Worm (Caenorhabditis elegans): ENCODE measurements around the gene ZK596.2.

The ZK596.2 gene

DNA sequence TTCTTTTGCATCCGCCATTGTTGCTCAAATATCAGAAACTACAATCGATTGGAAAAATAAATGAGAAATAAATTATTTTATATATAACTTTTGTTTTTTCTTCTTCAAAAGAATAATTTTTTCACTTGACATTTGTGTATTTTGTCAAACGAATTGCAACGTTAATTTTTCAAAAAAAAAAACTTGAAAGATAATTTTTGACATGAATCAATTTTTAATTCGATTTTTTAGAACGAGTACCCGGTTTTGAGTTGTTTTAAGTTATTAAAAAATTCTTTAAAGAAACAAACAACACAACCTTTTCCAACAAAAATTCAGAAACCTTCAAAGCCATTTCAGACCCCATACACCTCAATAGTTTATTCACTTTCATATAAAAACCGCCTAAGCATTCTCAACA, 24.8 kb downstream of the ZK596.2 start, which contains the start of gene F13E9.5:
Gene F13E9.5 (minus strand): TSS at position 101 of the 400 bp plus-strand sequence.
- TF ChIP-seq efl-1 (GFP tag; optimal IDR thresholded peaks at IDR 0.05) (no peak), B0019.2 (GFP tag; conservative IDR thresholded peaks at IDR 0.05) (no peak), aptf-3 (GFP tag; IDR thresholded peaks at IDR 0.05) (no peak), K12H6.12 (tag; optimal IDR thresholded peaks at IDR 0.05) (no peak)

DNA sequence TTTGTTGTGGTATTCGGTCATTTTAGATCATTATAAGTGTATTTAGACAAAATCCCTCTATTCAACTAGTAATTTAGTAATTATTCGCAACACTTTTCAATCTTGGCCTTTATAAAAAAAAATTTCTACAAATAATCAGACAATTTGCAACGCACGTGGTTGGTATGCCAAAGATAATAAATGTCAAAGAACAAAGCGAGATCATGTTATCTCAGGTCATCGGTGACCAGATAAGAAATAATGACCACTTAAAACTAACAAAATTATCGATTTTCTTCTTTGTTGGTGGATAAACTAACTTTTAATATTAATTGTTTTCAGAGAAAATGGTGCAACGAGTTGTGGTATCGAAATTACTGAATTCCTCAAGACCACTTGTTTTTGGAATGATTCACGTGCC, 27.9 kb downstream of the ZK596.2 start, which contains the start of gene F13E9.13:
Gene F13E9.13 (plus strand): TSS at position 317 of the 400 bp plus-strand sequence.
- TF ChIP-seq bed-2 (GFP tag; IDR thresholded peaks at IDR 0.05) (no peak), zfh-2 (GFP tag; conservative IDR thresholded peaks at IDR 0.05) (no peak), madf-10 (tag; optimal IDR thresholded peaks at IDR 0.05) (no peak), him-1 (tag; optimal IDR thresholded peaks at IDR 0.05) (no peak), ceh-91 (GFP tag; IDR thresholded peaks at IDR 0.05) (no peak), aptf-2 (GFP tag; conservative IDR thresholded peaks at IDR 0.05) (no peak), ztf-28 (GFP tag; IDR thresholded peaks at IDR 0.05) (no peak), hrde-1 (tag; optimal IDR thresholded peaks at IDR 0.05; ENCODE audit: borderline replicate concordance) (no peak), snpc-1.3 (tag; optimal IDR thresholded peaks at IDR 0.05; ENCODE audit: insufficient read depth) (no peak), B0261.1 (tag; optimal IDR thresholded peaks at IDR 0.05) (no peak), somi-1 (GFP tag; optimal IDR thresholded peaks at IDR 0.05) (no peak), zim-3 (tag; optimal IDR thresholded peaks at IDR 0.05) (no peak), hmg-1.2 (GFP tag; IDR thresholded peaks at IDR 0.05) (no peak), hlh-12 (tag; optimal IDR thresholded peaks at IDR 0.05) (no peak), madf-8 (GFP tag; conservative IDR thresholded peaks at IDR 0.05) (no peak), F33H1.4 (GFP tag; IDR thresholded peaks at IDR 0.05) (no peak), F55B11.4 (tag; optimal IDR thresholded peaks at IDR 0.05; ENCODE audit: borderline replicate concordance, insufficient read depth) (no peak), C06A6.2 (GFP tag; conservative IDR thresholded peaks at IDR 0.05) (no peak), nhr-120 (GFP tag; IDR thresholded peaks at IDR 0.05) (no peak), ets-4 (GFP tag; optimal IDR thresholded peaks at IDR 0.05) (no peak)

DNA sequence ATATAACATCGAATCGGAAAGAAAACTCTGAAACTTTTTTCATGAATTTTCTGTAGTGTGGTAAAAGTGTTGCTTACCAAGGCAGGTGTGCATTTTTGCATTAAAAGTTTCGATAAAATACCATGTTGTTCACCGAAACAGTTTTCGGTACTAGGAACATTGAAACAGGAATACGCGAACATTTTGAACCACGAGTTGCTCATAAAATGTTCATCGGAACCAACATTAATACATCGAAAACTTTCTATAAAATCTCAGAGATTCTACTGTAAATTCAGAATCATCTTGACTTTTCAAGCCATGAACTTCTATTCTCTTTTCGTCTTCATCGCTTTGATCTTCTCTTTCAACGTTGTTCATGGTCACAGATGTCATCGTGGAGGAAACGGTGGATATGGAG, 28.8 kb downstream of the ZK596.2 start, which contains the start of gene fipr-15:
Gene fipr-15 (plus strand): TSS at position 301 of the 400 bp plus-strand sequence.
- no peak for TF ChIP-seq dpl-1 (GFP tag; optimal IDR thresholded peaks at IDR 0.05)
- no peak for TF ChIP-seq xnd-1 (tag; optimal IDR thresholded peaks at IDR 0.05)
- TF ChIP-seq bed-1 (GFP tag; IDR thresholded peaks at IDR 0.05), result no peak
- TF ChIP-seq ceh-27 (GFP tag; optimal IDR thresholded peaks at IDR 0.05), result no peak
- TF ChIP-seq F33H1.4 (GFP tag; IDR thresholded peaks at IDR 0.05), result no peak
- TF ChIP-seq T07F8.4 (tag; optimal IDR thresholded peaks at IDR 0.05), result no peak

DNA sequence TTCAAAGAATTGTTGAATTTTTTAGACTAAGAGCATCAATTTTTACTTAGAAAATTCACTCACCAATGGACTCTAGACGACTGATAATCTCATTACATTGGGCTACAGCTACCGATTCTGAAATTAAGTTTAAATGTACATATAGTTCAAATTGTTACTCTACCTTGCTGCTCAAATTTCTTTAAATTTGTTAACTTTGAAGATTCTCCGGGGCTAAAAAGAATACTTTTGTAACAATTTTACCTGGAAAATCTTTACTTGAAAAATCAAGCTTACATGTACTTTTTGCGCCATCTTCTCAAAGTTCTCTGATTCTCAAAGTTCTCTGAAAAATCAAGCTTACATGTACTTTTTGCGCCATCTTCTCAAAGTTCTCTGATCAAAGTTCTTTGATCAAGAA, 29.6 kb downstream of the ZK596.2 start, which contains the start of gene sdz-13:
Gene sdz-13 (minus strand): TSS at position 101 of the 400 bp plus-strand sequence.
- TF ChIP-seq lsy-27 (tag; optimal IDR thresholded peaks at IDR 0.05; ENCODE audit: borderline replicate concordance, insufficient read depth) (no peak), T26A5.8 (tag; optimal IDR thresholded peaks at IDR 0.05) (no peak), B0019.2 (GFP tag; conservative IDR thresholded peaks at IDR 0.05) (no peak)

DNA sequence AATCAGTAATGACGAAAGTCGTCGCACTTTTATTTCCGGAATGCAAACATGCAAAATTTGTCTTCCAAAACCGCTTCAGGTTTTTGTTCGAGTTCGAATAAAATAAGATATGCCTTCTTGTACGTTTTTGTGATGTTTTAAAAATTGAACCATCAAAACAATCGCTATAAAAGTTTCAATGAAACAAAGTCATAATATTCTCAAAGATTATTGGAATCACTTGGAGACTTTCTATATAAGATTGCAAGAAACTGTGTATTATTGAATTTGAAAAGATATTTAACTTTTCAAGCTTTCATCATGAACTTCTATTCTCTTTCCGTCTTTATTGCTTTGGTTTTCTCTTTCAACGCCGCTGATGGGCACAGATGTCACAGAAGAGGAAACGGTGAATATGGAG, 32.3 kb downstream of the ZK596.2 start, which contains the start of gene fipr-14:
Gene fipr-14 (plus strand): TSS at position 301 of the 400 bp plus-strand sequence.
- TF ChIP-seq sdz-38 (tag; optimal IDR thresholded peaks at IDR 0.05) (no peak), hsf-1 (GFP tag; IDR thresholded peaks at IDR 0.05) (no peak), snpc-1.1 (tag; optimal IDR thresholded peaks at IDR 0.05; ENCODE audit: insufficient read depth) (no peak), F49E8.2 (tag; optimal IDR thresholded peaks at IDR 0.05; ENCODE audit: insufficient read depth) (no peak), gei-17 (GFP tag; optimal IDR thresholded peaks at IDR 0.05) (no peak), let-607 (tag; optimal IDR thresholded peaks at IDR 0.05) (no peak), snpc-4 (GFP tag; optimal IDR thresholded peaks at IDR 0.05) (no peak), snpc-4 (tag; optimal IDR thresholded peaks at IDR 0.05) (no peak), lin-54 (GFP tag; optimal IDR thresholded peaks at IDR 0.05) (no peak), fkh-3 (tag; optimal IDR thresholded peaks at IDR 0.05) (no peak), dox-1 (GFP tag; IDR thresholded peaks at IDR 0.05) (no peak), dpff-1 (tag; optimal IDR thresholded peaks at IDR 0.05) (no peak)

Measured in whole organism, young adult.